Worm (Caenorhabditis elegans) whole organism, L4 larva: ENCODE measurements around the gene M04G7.5.

Source experiments
- F49E8.2 ChIP-seq: sonication (generic microtip); optimal IDR thresholded peaks from 2 replicates; lab custom pipeline; 2016; ENCODE audit warnings: missing compliant biosample characterization, mild to moderate bottlenecking, missing genetic modification characterization, borderline replicate concordance
- T20F7.1 ChIP-seq: fragments of 200-800 bp; sonication (Bioruptor generic); optimal IDR thresholded peaks from 2 replicates; lab custom pipeline; 2018; ENCODE audit warnings: mild to moderate bottlenecking, missing genetic modification characterization, missing compliant biosample characterization
- Y105C5A.15 ChIP-seq: fragments of 200-800 bp; sonication (Bioruptor generic); IDR thresholded peaks from 2 replicates; pipeline ENCODE4 v1.3.6; 2022; ENCODE audit warnings: missing genetic modification characterization, missing compliant biosample characterization
- Y48G9A.11 ChIP-seq: fragments of 200-800 bp; sonication (Bioruptor generic); IDR thresholded peaks from 2 replicates; pipeline ENCODE4 v1.3.6; 2022; ENCODE audit warnings: missing genetic modification reagents, missing genetic modification characterization, missing compliant biosample characterization
- Y75B8A.6 ChIP-seq: fragments of 200-800 bp; sonication (Bioruptor generic); IDR thresholded peaks from 2 replicates; pipeline ENCODE4 v1.3.6; 2022; ENCODE audit warnings: missing genetic modification reagents, missing genetic modification characterization, missing compliant biosample characterization
- ZK337.2 ChIP-seq: fragments of 200-800 bp; sonication (Bioruptor generic); IDR thresholded peaks from 2 replicates; pipeline ENCODE4 v1.3.6; 2022; ENCODE audit warnings: missing genetic modification reagents, missing genetic modification characterization, missing compliant biosample characterization
- ZK546.5 ChIP-seq, 2 experiments: sonication (generic microtip); optimal IDR thresholded peaks; 2 replicates each; lab custom pipeline; 2017; ENCODE audit warnings: missing biosample characterization in 2 of 2, missing genetic modification characterization in 2 of 2
- aly-2 ChIP-seq: sonication (generic microtip); optimal IDR thresholded peaks from 2 replicates; lab custom pipeline; 2018; ENCODE audit warnings: missing biosample characterization, missing genetic modification characterization
- ama-1 ChIP-seq: fragments of 150-350 bp; optimal IDR thresholded peaks from 2 replicates; lab custom pipeline; 2014; ENCODE audit warnings: inconsistent platforms, mixed read lengths
- arid-1 ChIP-seq: fragments of 200-800 bp; sonication (Bioruptor generic); conservative IDR thresholded peaks from 2 replicates; pipeline ENCODE4 v1.3.6; 2022; ENCODE audit warnings: missing genetic modification reagents, missing genetic modification characterization, missing compliant biosample characterization
- ceh-28 ChIP-seq: fragments of 150-350 bp; optimal IDR thresholded peaks from 2 replicates; lab custom pipeline; 2014; ENCODE audit warnings: missing biosample characterization, missing genetic modification reagents, missing genetic modification characterization
- ceh-44 ChIP-seq: fragments of 200-800 bp; sonication (Bioruptor generic); IDR thresholded peaks from 2 replicates; pipeline ENCODE4 v1.3.6; 2022; ENCODE audit warnings: missing genetic modification reagents, missing genetic modification characterization, missing compliant biosample characterization
- ceh-82 ChIP-seq: sonication (generic microtip); optimal IDR thresholded peaks from 2 replicates; lab custom pipeline; 2017; ENCODE audit warnings: missing biosample characterization, missing genetic modification characterization
- ctbp-1 ChIP-seq: fragments of 200-800 bp; sonication (Bioruptor generic); IDR thresholded peaks from 2 replicates; pipeline ENCODE4 v1.3.6; 2022; ENCODE audit warnings: missing genetic modification reagents, missing genetic modification characterization, missing compliant biosample characterization
- daf-12 ChIP-seq: fragments of 150-350 bp; optimal IDR thresholded peaks from 2 replicates; lab custom pipeline; 2014; ENCODE audit warnings: missing biosample characterization, missing genetic modification reagents, missing genetic modification characterization
- daf-16 ChIP-seq, 3 experiments: sonication (generic microtip); optimal IDR thresholded peaks; 2 replicates each; lab custom pipeline; 2016 to 2017; ENCODE audit warnings: missing genetic modification characterization in 3 of 3, missing genetic modification reagents in 3 of 3, mild to moderate bottlenecking in 2 of 3, missing compliant biosample characterization in 2 of 3, missing biosample characterization in 1 of 3, moderate library complexity in 1 of 3
- dmd-6 ChIP-seq: fragments of 200-800 bp; sonication (Bioruptor generic); IDR thresholded peaks from 2 replicates; pipeline ENCODE4 v1.3.6; 2022; ENCODE audit warnings: missing genetic modification reagents, missing genetic modification characterization, missing compliant biosample characterization
- dmd-8 ChIP-seq: fragments of 200-800 bp; sonication (Bioruptor generic); IDR thresholded peaks from 2 replicates; pipeline ENCODE4 v1.3.6; 2022; ENCODE audit warnings: missing genetic modification characterization, missing compliant biosample characterization
- dmd-9 ChIP-seq: fragments of 200-800 bp; sonication (Bioruptor generic); IDR thresholded peaks from 2 replicates; pipeline ENCODE4 v1.3.6; 2022; ENCODE audit warnings: missing genetic modification reagents, missing genetic modification characterization, missing compliant biosample characterization
- duxl-1 ChIP-seq: sonication (generic microtip); optimal IDR thresholded peaks from 2 replicates; lab custom pipeline; 2016; ENCODE audit warnings: mild to moderate bottlenecking, missing genetic modification characterization, moderate library complexity, missing compliant biosample characterization; ENCODE audit not compliant: poor library complexity
- egl-27 ChIP-seq: sonication (generic microtip); optimal IDR thresholded peaks from 3 replicates; lab custom pipeline; 2017; ENCODE audit warnings: missing biosample characterization, missing genetic modification reagents, missing genetic modification characterization
- gei-8 ChIP-seq: fragments of 200-800 bp; sonication (Bioruptor generic); optimal IDR thresholded peaks from 2 replicates; lab custom pipeline; 2018; ENCODE audit warnings: mild to moderate bottlenecking, missing genetic modification characterization, missing compliant biosample characterization
- hif-1 ChIP-seq, 2 experiments: sonication (generic microtip); optimal IDR thresholded peaks; 2 replicates each; lab custom pipeline; 2016 to 2017; ENCODE audit warnings: missing compliant biosample characterization in 2 of 2, missing genetic modification characterization in 2 of 2, missing genetic modification reagents in 2 of 2, missing genotype in 2 of 2, mild to moderate bottlenecking in 1 of 2
- hmg-1.1 ChIP-seq: fragments of 200-800 bp; sonication (Bioruptor generic); IDR thresholded peaks from 2 replicates; pipeline ENCODE4 v1.3.6; 2022; ENCODE audit warnings: missing genetic modification reagents, missing genetic modification characterization, missing compliant biosample characterization
- lim-7 ChIP-seq: fragments of 200-800 bp; sonication (Bioruptor generic); IDR thresholded peaks from 2 replicates; pipeline ENCODE4 v1.3.6; 2022; ENCODE audit warnings: missing genetic modification characterization, missing compliant biosample characterization
- lin-1 ChIP-seq: fragments of 200-800 bp; sonication (Bioruptor generic); IDR thresholded peaks from 2 replicates; pipeline ENCODE4 v1.3.6; 2022; ENCODE audit warnings: missing genetic modification reagents, missing genetic modification characterization, missing compliant biosample characterization
- lin-15B ChIP-seq: fragments of 150-350 bp; sonication (generic microtip); optimal IDR thresholded peaks from 3 replicates; lab custom pipeline; 2014; ENCODE audit warnings: missing biosample characterization, missing genetic modification characterization
- lin-38 ChIP-seq: fragments of 200-800 bp; sonication (Bioruptor generic); IDR thresholded peaks from 2 replicates; pipeline ENCODE4 v1.3.6; 2022; ENCODE audit warnings: missing genetic modification reagents, missing genetic modification characterization, missing compliant biosample characterization
- madf-5 ChIP-seq, 2 experiments: fragments of 200-800 bp; sonication (Bioruptor generic); IDR thresholded peaks; 2 replicates each; pipeline ENCODE4 v1.3.6; 2022; ENCODE audit warnings: missing compliant biosample characterization in 2 of 2, missing genetic modification characterization in 2 of 2
- mep-1 ChIP-seq: fragments of 150-350 bp; sonication (generic microtip); optimal IDR thresholded peaks from 3 replicates; lab custom pipeline; 2014; ENCODE audit warnings: missing biosample characterization, missing genetic modification characterization
- mes-2 ChIP-seq: sonication (generic microtip); optimal IDR thresholded peaks from 2 replicates; lab custom pipeline; 2016; ENCODE audit warnings: missing genotype, mild to moderate bottlenecking, missing genetic modification characterization, missing compliant biosample characterization; ENCODE audit not compliant: poor library complexity, severe bottlenecking
- mxl-3 ChIP-seq: fragments of 200-800 bp; sonication (Bioruptor generic); optimal IDR thresholded peaks from 2 replicates; lab custom pipeline; 2018; ENCODE audit warnings: mild to moderate bottlenecking, missing genetic modification characterization, missing compliant biosample characterization
- nhr-10 ChIP-seq: fragments of 150-350 bp; optimal IDR thresholded peaks from 2 replicates; lab custom pipeline; 2014; ENCODE audit warnings: missing biosample characterization, missing genetic modification characterization
- nhr-237 ChIP-seq: sonication (generic microtip); optimal IDR thresholded peaks from 2 replicates; lab custom pipeline; 2017; ENCODE audit warnings: missing biosample characterization, missing genetic modification characterization
- nhr-25 ChIP-seq: sonication (generic microtip); optimal IDR thresholded peaks from 2 replicates; lab custom pipeline; 2017; ENCODE audit warnings: missing genetic modification characterization, mild to moderate bottlenecking, missing compliant biosample characterization, antibody characterized with exemption, moderate library complexity, borderline replicate concordance; ENCODE audit not compliant: insufficient read depth
- nhr-42 ChIP-seq: fragments of 200-800 bp; sonication (Bioruptor generic); IDR thresholded peaks from 2 replicates; pipeline ENCODE4 v1.3.6; 2022; ENCODE audit warnings: missing genetic modification characterization, missing compliant biosample characterization
- nhr-48 ChIP-seq: sonication (generic microtip); optimal IDR thresholded peaks from 2 replicates; lab custom pipeline; 2016; ENCODE audit warnings: mild to moderate bottlenecking, missing genetic modification characterization, missing compliant biosample characterization
- nhr-6 ChIP-seq: fragments of 150-350 bp; optimal IDR thresholded peaks from 2 replicates; lab custom pipeline; 2014; ENCODE audit warnings: missing biosample characterization, missing genetic modification characterization
- pqm-1 ChIP-seq: sonication (generic microtip); optimal IDR thresholded peaks from 2 replicates; lab custom pipeline; 2017; ENCODE audit warnings: missing biosample characterization, missing genetic modification characterization
- rbr-2 ChIP-seq: sonication (generic microtip); optimal IDR thresholded peaks from 2 replicates; lab custom pipeline; 2016; ENCODE audit warnings: missing genotype, missing genetic modification characterization, missing compliant biosample characterization
- set-16 ChIP-seq: fragments of 200-800 bp; sonication (Bioruptor generic); IDR thresholded peaks from 2 replicates; pipeline ENCODE4 v1.3.6; 2022; ENCODE audit warnings: missing genetic modification reagents, missing genetic modification characterization, missing compliant biosample characterization
- skn-1 ChIP-seq: fragments of 150-350 bp; optimal IDR thresholded peaks from 2 replicates; lab custom pipeline; 2014; ENCODE audit warnings: missing biosample characterization, missing genetic modification characterization
- snpc-4 ChIP-seq: fragments of 150-350 bp; optimal IDR thresholded peaks from 2 replicates; lab custom pipeline; 2014; ENCODE audit warnings: missing biosample characterization, missing genetic modification characterization
- tra-1 ChIP-seq: fragments of 200-800 bp; sonication (Bioruptor generic); IDR thresholded peaks from 2 replicates; pipeline ENCODE4 v1.3.6; 2022; ENCODE audit warnings: missing genetic modification reagents, missing genetic modification characterization, missing compliant biosample characterization
- vab-7 ChIP-seq: fragments of 200-800 bp; sonication (Bioruptor generic); IDR thresholded peaks from 2 replicates; pipeline ENCODE4 v1.3.6; 2022; ENCODE audit warnings: missing genetic modification reagents, missing genetic modification characterization, missing compliant biosample characterization
- zag-1 ChIP-seq: fragments of 150-350 bp; optimal IDR thresholded peaks from 2 replicates; lab custom pipeline; 2014; ENCODE audit warnings: missing biosample characterization, missing genetic modification characterization
- zfp-2 ChIP-seq: sonication (generic microtip); optimal IDR thresholded peaks from 2 replicates; lab custom pipeline; 2016; ENCODE audit warnings: mild to moderate bottlenecking, missing genetic modification characterization, missing compliant biosample characterization
- zfp-3 ChIP-seq: fragments of 200-800 bp; sonication (Bioruptor generic); conservative IDR thresholded peaks from 2 replicates; pipeline ENCODE4 v1.3.6; 2022; ENCODE audit warnings: missing genetic modification reagents, missing genetic modification characterization, missing compliant biosample characterization
- zip-2 ChIP-seq: fragments of 150-350 bp; optimal IDR thresholded peaks from 2 replicates; lab custom pipeline; 2014; ENCODE audit warnings: missing biosample characterization, missing genetic modification characterization

M04G7.5 gene

DNA sequence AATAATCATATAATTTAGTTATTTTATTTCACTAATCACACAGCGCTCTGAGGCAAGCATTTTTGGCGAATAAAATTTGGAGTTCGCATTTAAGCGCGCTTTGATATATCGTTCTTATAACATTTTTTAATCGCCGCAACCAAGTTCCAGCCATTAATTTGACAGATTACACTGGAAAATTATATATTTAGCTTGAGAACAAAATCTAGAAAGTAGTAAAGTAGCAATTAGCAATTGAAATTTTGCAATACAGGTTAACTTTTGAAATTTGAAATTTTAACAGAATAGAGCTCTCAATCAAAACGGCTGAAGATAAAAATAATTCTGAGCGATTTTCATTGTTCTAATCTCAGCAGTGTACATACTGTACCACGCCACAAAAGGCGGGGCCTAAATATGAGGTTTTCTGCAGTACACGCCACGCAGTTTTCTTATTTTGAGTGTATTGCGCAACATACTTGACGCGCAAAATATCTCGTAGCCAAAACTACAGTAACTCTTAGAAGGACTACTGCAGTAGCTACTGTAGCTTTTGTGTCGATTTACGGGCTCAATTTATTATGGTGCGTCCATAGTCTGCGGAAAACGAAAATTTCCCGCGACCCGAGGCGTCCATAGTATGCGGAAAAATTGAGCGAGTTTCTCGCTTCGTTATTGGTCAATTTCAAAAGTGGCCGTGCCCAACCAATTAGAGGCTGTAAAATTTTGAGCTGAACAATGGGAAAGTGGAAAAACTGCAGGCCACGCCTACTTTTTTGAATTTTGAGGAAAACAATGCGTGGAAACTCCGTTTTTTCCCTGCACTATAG lies 27.6 kb upstream of the M04G7.5 start:
- TF ChIP-seq nhr-10 (tag; lab: Kevin White, UChicago): no peak
- TF ChIP-seq daf-16 (GFP tag; optimal IDR thresholded peaks at IDR 0.05; lab: Kevin White, UChicago): no peak
- TF ChIP-seq daf-16 (tag; optimal IDR thresholded peaks at IDR 0.05; lab: Kevin White, UChicago): peak; percentile 23
- no peak for TF ChIP-seq skn-1 (tag; lab: Kevin White, UChicago)
- no peak for TF ChIP-seq nhr-25 (tag; lab: Kevin White, UChicago)
- no peak for TF ChIP-seq ceh-28 (tag; lab: Kevin White, UChicago)
- peak; percentile 36 for TF ChIP-seq duxl-1 (tag; lab: Kevin White, UChicago)
- TF ChIP-seq ceh-44 (GFP tag; lab: Robert Waterston, UW): no peak
- TF ChIP-seq ceh-82 (tag; lab: Kevin White, UChicago): no peak
- no peak for TF ChIP-seq ama-1
- peak; percentile 62 for TF ChIP-seq lin-38 (GFP tag; lab: Robert Waterston, UW)
- no peak for TF ChIP-seq mes-2 (tag; lab: Kevin White, UChicago)
- 0 out of 2 replicates have a peak, but pooled peaks have one; percentile 26 for TF ChIP-seq ctbp-1 (GFP tag; lab: Robert Waterston, UW)
- no peak for TF ChIP-seq zag-1
- TF ChIP-seq daf-12 (tag; lab: Kevin White, UChicago): no peak
- TF ChIP-seq arid-1 (GFP tag; lab: Robert Waterston, UW): 0 out of 2 replicates have a peak, but pooled peaks have one; percentile 4
- TF ChIP-seq Y75B8A.6 (GFP tag; lab: Robert Waterston, UW): 0 out of 2 replicates have a peak, but pooled peaks have one; percentile 20
- TF ChIP-seq nhr-48: no peak
- no peak for TF ChIP-seq ZK546.5 (tag; optimal IDR thresholded peaks at IDR 0.05; lab: Kevin White, UChicago)
- TF ChIP-seq zfp-2: no peak
- TF ChIP-seq dmd-9 (GFP tag; lab: Robert Waterston, UW): no peak
- TF ChIP-seq vab-7 (GFP tag; lab: Robert Waterston, UW): no peak
- no peak for TF ChIP-seq nhr-6
- TF ChIP-seq set-16 (GFP tag; lab: Robert Waterston, UW): no peak
- TF ChIP-seq zip-2: no peak
- TF ChIP-seq madf-5 (GFP tag; IDR thresholded peaks at IDR 0.05; lab: Robert Waterston, UW): no peak
- TF ChIP-seq aly-2: no peak
- no peak for TF ChIP-seq nhr-42 (GFP tag; lab: Robert Waterston, UW)
- no peak for TF ChIP-seq tra-1 (GFP tag; lab: Robert Waterston, UW)
- TF ChIP-seq hif-1 (tag; optimal IDR thresholded peaks at IDR 0.05; lab: Kevin White, UChicago): no peak
- TF ChIP-seq hmg-1.1 (GFP tag; lab: Robert Waterston, UW): no peak
- no peak for TF ChIP-seq lin-15B
- no peak for TF ChIP-seq rbr-2
- no peak for TF ChIP-seq pqm-1 (tag; lab: Kevin White, UChicago)
- no peak for TF ChIP-seq dmd-8 (GFP tag; lab: Robert Waterston, UW)
- TF ChIP-seq ZK337.2: no peak
- TF ChIP-seq zfp-3 (GFP tag; lab: Robert Waterston, UW): 0 out of 2 replicates have a peak, but pooled peaks have one; percentile 15
- no peak for TF ChIP-seq nhr-237 (tag; lab: Kevin White, UChicago)
- TF ChIP-seq lim-7 (GFP tag; lab: Robert Waterston, UW): no peak
- peak; percentile 11 for TF ChIP-seq mep-1 (tag; lab: Kevin White, UChicago)
- TF ChIP-seq gei-8 (GFP tag; lab: Kevin White, UChicago): no peak
- no peak for TF ChIP-seq lin-1 (GFP tag; lab: Robert Waterston, UW)
- peak; percentile 13 for TF ChIP-seq T20F7.1
- no peak for TF ChIP-seq dmd-6 (GFP tag; lab: Robert Waterston, UW)
- no peak for TF ChIP-seq egl-27 (tag; lab: Kevin White, UChicago)
- TF ChIP-seq snpc-4 (tag; lab: Kevin White, UChicago): no peak
- no peak for TF ChIP-seq mxl-3 (GFP tag; lab: Kevin White, UChicago)
- TF ChIP-seq F49E8.2: peak; percentile 63
- 0 out of 2 replicates have a peak, but pooled peaks have one; percentile 11 for TF ChIP-seq Y105C5A.15
- TF ChIP-seq Y48G9A.11 (GFP tag; lab: Robert Waterston, UW): peak; percentile 76
